Fruit fly (Drosophila melanogaster): ENCODE measurements around the gene CG7115.

CG7115 gene

DNA sequence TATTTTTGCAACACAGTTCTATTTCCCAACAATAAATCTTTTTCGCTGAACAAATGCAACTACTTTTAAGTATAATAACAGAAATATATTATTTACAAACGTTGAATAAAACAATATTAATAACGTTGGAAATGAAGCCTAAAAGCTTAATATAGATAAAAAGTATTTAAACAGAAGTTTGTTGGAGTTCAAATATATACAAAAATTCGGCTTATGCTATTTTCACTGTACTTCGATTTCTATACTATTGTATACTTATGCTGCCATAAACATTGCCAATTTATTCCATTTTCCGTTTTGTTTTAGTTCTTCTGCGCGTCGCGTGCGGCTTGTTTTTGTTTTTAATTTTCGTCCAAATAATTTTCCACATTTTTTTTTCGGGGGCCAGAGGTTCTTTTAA, at the start of gene CG7115:
TSS of gene CG7115 (plus strand) at position 301 of the 400 bp plus-strand sequence.
- TF ChIP-seq ind (GFP tag; optimal IDR thresholded peaks at IDR 0.05) (no peak), CG12659 (GFP tag; optimal IDR thresholded peaks at IDR 0.05) (no peak), da (GFP tag; optimal IDR thresholded peaks at IDR 0.05) (no peak), zen2 (GFP tag; IDR thresholded peaks at IDR 0.05; ENCODE audit: partially characterized antibody) (no peak), lola (GFP tag; optimal IDR thresholded peaks at IDR 0.05) (no peak), MBD-R2 (GFP tag; IDR thresholded peaks at IDR 0.05) (no peak), CG13424 (tag; optimal IDR thresholded peaks at IDR 0.05) (no peak), ssp (GFP tag; IDR thresholded peaks at IDR 0.05) (no peak), CG5953 (GFP tag; IDR thresholded peaks at IDR 0.05) (no peak), fu2 (GFP tag; optimal IDR thresholded peaks at IDR 0.05) (no peak), sima (GFP tag; optimal IDR thresholded peaks at IDR 0.05) (no peak), Scr (GFP tag; IDR thresholded peaks at IDR 0.05; ENCODE audit: partially characterized antibody) (no peak), CkIIα-i1 (GFP tag; IDR thresholded peaks at IDR 0.05) (no peak), NfI (GFP tag; optimal IDR thresholded peaks at IDR 0.05) (no peak), CG1024 (GFP tag; IDR thresholded peaks at IDR 0.05) (no peak), Bgb (GFP tag; IDR thresholded peaks at IDR 0.05; ENCODE audit: partially characterized antibody) (no peak)

DNA sequence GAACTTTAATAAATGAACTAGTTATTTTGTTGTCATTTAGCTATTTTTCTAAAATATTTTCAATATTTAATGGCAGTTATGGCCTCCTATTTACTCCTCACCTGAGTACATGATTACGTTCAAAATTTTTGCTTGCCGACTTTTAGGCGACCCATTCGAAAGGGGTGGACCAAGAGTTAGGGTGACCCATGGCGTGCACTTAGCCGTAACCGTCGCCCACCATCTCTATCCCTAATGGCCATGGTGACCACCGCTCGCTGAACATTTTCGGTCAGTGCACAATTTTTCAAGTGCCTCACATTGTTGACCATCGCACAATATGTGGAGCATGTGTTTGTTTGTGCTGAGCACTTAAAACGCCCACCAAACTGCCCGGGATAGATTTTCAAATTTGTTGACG, 49.1 kb upstream of the CG7115 start:
- TF ChIP-seq schlank (tag; optimal IDR thresholded peaks at IDR 0.05), result no peak
- TF ChIP-seq CG2678 (tag; optimal IDR thresholded peaks at IDR 0.05), result no peak
- TF ChIP-seq CG9437 (GFP tag; optimal IDR thresholded peaks at IDR 0.05), result no peak
- TF ChIP-seq CG7745 (tag; optimal IDR thresholded peaks at IDR 0.05), result no peak
- TF ChIP-seq Elba2 (GFP tag; optimal IDR thresholded peaks at IDR 0.05), result no peak
- TF ChIP-seq mam (GFP tag; optimal IDR thresholded peaks at IDR 0.05), result no peak
- peak; percentile 4; the same call in 1 of the 3 replicates for TF ChIP-seq ase (GFP tag; IDR thresholded peaks at IDR 0.05)
- no peak for TF ChIP-seq hb (GFP tag; IDR thresholded peaks at IDR 0.05; ENCODE audit: partially characterized antibody)
- no peak for TF ChIP-seq sens-2 (GFP tag; IDR thresholded peaks at IDR 0.05)
- TF ChIP-seq CG12942 (GFP tag; optimal IDR thresholded peaks at IDR 0.05), result no peak
- TF ChIP-seq CG10366 (GFP tag; IDR thresholded peaks at IDR 0.05), result no peak
- no peak for TF ChIP-seq CG30431 (GFP tag; optimal IDR thresholded peaks at IDR 0.05)
- TF ChIP-seq CG2116 (GFP tag; optimal IDR thresholded peaks at IDR 0.05), result no peak
- no peak for TF ChIP-seq CG15011 (GFP tag; optimal IDR thresholded peaks at IDR 0.05)
- no peak for TF ChIP-seq CG3163 (GFP tag; optimal IDR thresholded peaks at IDR 0.05)
- no peak for TF ChIP-seq inv (GFP tag; IDR thresholded peaks at IDR 0.05; ENCODE audit: partially characterized antibody)
- 0 out of 2 replicates have a peak, but pooled peaks have one; percentile 36 for TF ChIP-seq bowl (GFP tag; IDR thresholded peaks at IDR 0.05)
- no peak for TF ChIP-seq bcd (GFP tag; optimal IDR thresholded peaks at IDR 0.05)
- TF ChIP-seq fru (optimal IDR thresholded peaks at IDR 0.05), result no peak
- TF ChIP-seq Stat92E (GFP tag; optimal IDR thresholded peaks at IDR 0.05), result no peak
- no peak for TF ChIP-seq br (optimal IDR thresholded peaks at IDR 0.05)
- no peak for TF ChIP-seq CG10431 (GFP tag; optimal IDR thresholded peaks at IDR 0.05)
- TF ChIP-seq HmgD (GFP tag; optimal IDR thresholded peaks at IDR 0.05), result no peak
- TF ChIP-seq wor (GFP tag; IDR thresholded peaks at IDR 0.05), result no peak
- TF ChIP-seq CG11247 (GFP tag; IDR thresholded peaks at IDR 0.05), result no peak
- TF ChIP-seq CG15073 (GFP tag; optimal IDR thresholded peaks at IDR 0.05), result no peak
- no peak for TF ChIP-seq CG3838 (GFP tag; optimal IDR thresholded peaks at IDR 0.05)
- no peak for TF ChIP-seq onecut (GFP tag; IDR thresholded peaks at IDR 0.05)
- no peak for TF ChIP-seq CG12071 (GFP tag; optimal IDR thresholded peaks at IDR 0.05)
- TF ChIP-seq HLH3B (GFP tag; IDR thresholded peaks at IDR 0.05), result no peak
- TF ChIP-seq tin (GFP tag; optimal IDR thresholded peaks at IDR 0.05), result no peak
- TF ChIP-seq CHES-1-like (GFP tag; optimal IDR thresholded peaks at IDR 0.05), result no peak
- TF ChIP-seq Dek (tag; optimal IDR thresholded peaks at IDR 0.05), result no peak
- TF ChIP-seq Rfx (GFP tag; IDR thresholded peaks at IDR 0.05), result peak; percentile 5; the same call in 1 of the 2 replicates
- no peak for TF ChIP-seq Antp (GFP tag; optimal IDR thresholded peaks at IDR 0.05)
- no peak for TF ChIP-seq E2f1 (GFP tag; IDR thresholded peaks at IDR 0.05)
